Worm (Caenorhabditis elegans) whole organism, L2 larva: ENCODE measurements around the gene C13G3.1.

ENCODE experiments used
- ama-1 ChIP-seq: fragments of 150-350 bp; optimal IDR thresholded peaks from 2 replicates; lab custom pipeline; 2018; ENCODE audit warnings: inconsistent platforms
- ceh-82 ChIP-seq: fragments of 150-350 bp; optimal IDR thresholded peaks from 2 replicates; lab custom pipeline; 2014; ENCODE audit warnings: missing biosample characterization, missing genetic modification characterization
- lin-39 ChIP-seq: fragments of 150-350 bp; optimal IDR thresholded peaks from 2 replicates; lab custom pipeline; 2014; ENCODE audit warnings: missing biosample characterization, missing genetic modification reagents, missing genetic modification characterization
- nhr-11 ChIP-seq: fragments of 150-350 bp; optimal IDR thresholded peaks from 2 replicates; lab custom pipeline; 2014; ENCODE audit warnings: missing biosample characterization, missing genetic modification characterization
- nhr-12 ChIP-seq: fragments of 150-350 bp; optimal IDR thresholded peaks from 2 replicates; lab custom pipeline; 2014; ENCODE audit warnings: missing biosample characterization, missing genetic modification characterization
- nhr-23 ChIP-seq: fragments of 150-350 bp; optimal IDR thresholded peaks from 2 replicates; lab custom pipeline; 2014; ENCODE audit warnings: missing biosample characterization, missing genetic modification reagents, missing genetic modification characterization
- nhr-6 ChIP-seq: fragments of 150-350 bp; optimal IDR thresholded peaks from 2 replicates; lab custom pipeline; 2014; ENCODE audit warnings: missing biosample characterization, missing genetic modification characterization
- unc-62 ChIP-seq: fragments of 150-350 bp; optimal IDR thresholded peaks from 2 replicates; lab custom pipeline; 2014; ENCODE audit warnings: missing biosample characterization, missing genetic modification reagents, missing genetic modification characterization

DNA sequence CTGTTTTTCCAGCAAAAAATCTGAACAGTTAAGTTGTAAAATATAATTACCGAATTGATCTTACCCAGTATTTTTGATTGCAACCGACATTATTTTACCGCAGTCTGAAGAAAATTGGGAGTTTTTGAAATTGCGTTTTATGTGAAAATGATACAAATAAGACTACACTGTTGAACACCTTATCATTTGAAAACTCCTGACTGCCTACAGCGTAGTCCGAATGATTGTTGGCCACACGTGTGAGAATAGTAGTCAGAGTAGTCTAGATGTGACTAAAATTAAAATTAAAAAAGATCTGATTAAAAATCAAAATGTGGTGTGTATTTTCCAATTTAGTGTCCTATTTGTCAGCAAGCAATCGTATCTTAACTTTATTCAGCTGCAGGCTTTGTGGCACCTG is 34.5 kb upstream of the C13G3.1 start, which contains the start of gene dhs-18:
- no peak for TF ChIP-seq unc-62 (GFP tag; lab: Kevin White, UChicago)
- TF ChIP-seq ceh-82: no peak
- TF ChIP-seq ama-1: no peak
- no peak for TF ChIP-seq nhr-12 (tag; lab: Kevin White, UChicago)
- TF ChIP-seq nhr-6 (tag; lab: Kevin White, UChicago): no peak
- TF ChIP-seq lin-39 (tag; lab: Kevin White, UChicago): no peak
- no peak for TF ChIP-seq nhr-23 (tag; lab: Kevin White, UChicago)
- TF ChIP-seq nhr-11 (tag; lab: Kevin White, UChicago): no peak
